Worm (Caenorhabditis elegans): Measurements from ENCODE around the gene fbxb-78.

- peak; percentile 99 for TF ChIP-seq nhr-129 (tag; optimal IDR thresholded peaks at IDR 0.05)
- peak; percentile 100 for TF ChIP-seq ztf-4 (tag; optimal IDR thresholded peaks at IDR 0.05)
- TF ChIP-seq R02D3.7 (tag; optimal IDR thresholded peaks at IDR 0.05) = peak; percentile 100
- TF ChIP-seq blmp-1 (tag; optimal IDR thresholded peaks at IDR 0.05; ENCODE audit: insufficient read depth) = peak; percentile 98
- peak; percentile 71 for TF ChIP-seq mbf-1 (tag; optimal IDR thresholded peaks at IDR 0.05)
- TF ChIP-seq elt-1 (tag; optimal IDR thresholded peaks at IDR 0.05) = peak; percentile 52
- peak; percentile 100 for TF ChIP-seq unc-62 (GFP tag; optimal IDR thresholded peaks at IDR 0.05)
- TF ChIP-seq ama-1 (optimal IDR thresholded peaks at IDR 0.05) = peak; percentile 95
Measured at ce11 chrIV:4749728-4750278, 12.4 kb downstream of the fbxb-78 start, which contains the start of the genes rpl-20 and Y17G9B.5.
